Worm (Caenorhabditis elegans) whole organism, early embryonic: ENCODE measurements around the gene ssp-36.

Source experiments
- B0310.2 ChIP-seq: sonication (generic microtip); optimal IDR thresholded peaks from 2 replicates; lab custom pipeline; 2016; ENCODE audit warnings: mild to moderate bottlenecking, missing genetic modification characterization, missing compliant biosample characterization
- F13C5.2 ChIP-seq: sonication (generic microtip); optimal IDR thresholded peaks from 2 replicates; lab custom pipeline; 2017; ENCODE audit warnings: mild to moderate bottlenecking, missing genetic modification characterization, inconsistent platforms, missing compliant biosample characterization
- aly-1 ChIP-seq: sonication (generic microtip); optimal IDR thresholded peaks from 2 replicates; lab custom pipeline; 2016; ENCODE audit warnings: missing genetic modification characterization, missing compliant biosample characterization
- ama-1 ChIP-seq: fragments of 150-350 bp; optimal IDR thresholded peaks from 2 replicates; lab custom pipeline; 2014
- ceh-13 ChIP-seq: fragments of 200-800 bp; sonication (Bioruptor generic); optimal IDR thresholded peaks from 2 replicates; lab custom pipeline; 2018; ENCODE audit warnings: mild to moderate bottlenecking, missing genetic modification characterization, missing compliant biosample characterization
- ceh-36 ChIP-seq: sonication (generic microtip); optimal IDR thresholded peaks from 2 replicates; lab custom pipeline; 2016; ENCODE audit warnings: missing genetic modification characterization, inconsistent platforms, missing compliant biosample characterization
- ets-7 ChIP-seq: sonication (generic microtip); optimal IDR thresholded peaks from 2 replicates; lab custom pipeline; 2016; ENCODE audit warnings: missing genotype, missing genetic modification characterization, missing compliant biosample characterization
- flt-1 ChIP-seq: fragments of 200-800 bp; sonication (Bioruptor generic); IDR thresholded peaks from 2 replicates; pipeline ENCODE4 v1.3.6; 2022; ENCODE audit warnings: missing genetic modification characterization, missing compliant biosample characterization
- hmg-4 ChIP-seq: fragments of 200-800 bp; sonication (Bioruptor generic); optimal IDR thresholded peaks from 2 replicates; lab custom pipeline; 2018; ENCODE audit warnings: mild to moderate bottlenecking, missing genetic modification characterization, missing compliant biosample characterization
- hnd-1 ChIP-seq: sonication (generic microtip); optimal IDR thresholded peaks from 2 replicates; lab custom pipeline; 2016; ENCODE audit warnings: missing genetic modification characterization, missing compliant biosample characterization
- pes-1 ChIP-seq: fragments of 200-800 bp; sonication (Bioruptor generic); IDR thresholded peaks from 2 replicates; pipeline ENCODE4 v1.3.6; 2022; ENCODE audit warnings: missing genetic modification reagents, missing genetic modification characterization, missing compliant biosample characterization
- scrt-1 ChIP-seq: fragments of 200-800 bp; sonication (Bioruptor generic); IDR thresholded peaks from 2 replicates; pipeline ENCODE4 v1.3.6; 2022; ENCODE audit warnings: missing genetic modification characterization, missing compliant biosample characterization
- tra-4 ChIP-seq: sonication (generic microtip); optimal IDR thresholded peaks from 2 replicates; lab custom pipeline; 2017; ENCODE audit warnings: missing genetic modification characterization, missing compliant biosample characterization

DNA sequence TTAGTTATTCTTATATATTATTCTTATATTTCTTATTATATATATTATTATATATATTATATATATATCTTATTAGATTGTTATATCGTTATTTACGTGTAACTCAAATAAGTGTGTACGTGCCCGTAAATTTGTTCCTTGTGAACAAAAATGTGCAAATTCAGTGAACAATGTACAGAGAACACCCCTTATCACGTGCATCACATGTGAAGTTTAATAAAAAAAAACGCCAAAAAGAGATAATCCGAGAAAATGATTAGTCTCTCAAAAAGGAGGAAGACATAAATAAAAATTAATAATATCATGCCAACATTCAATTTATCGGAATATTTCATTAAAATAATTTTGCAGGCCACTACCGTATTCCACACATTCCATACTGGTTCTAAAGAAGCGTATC is 33.5 kb upstream of the ssp-36 start:
- TF ChIP-seq flt-1 (no peak), ets-7 (tag; lab: Kevin White, UChicago) (no peak), scrt-1 (GFP tag; lab: Robert Waterston, UW) (no peak), ceh-13 (no peak), pes-1 (no peak), aly-1 (no peak), hnd-1 (tag; lab: Kevin White, UChicago) (no peak), hmg-4 (GFP tag; lab: Kevin White, UChicago) (no peak), ama-1 (no peak), ceh-36 (tag; lab: Kevin White, UChicago) (no peak), F13C5.2 (tag; lab: Kevin White, UChicago) (no peak), B0310.2 (tag; lab: Kevin White, UChicago) (no peak), tra-4 (tag; lab: Kevin White, UChicago) (no peak)
